Worm (Caenorhabditis elegans) whole organism, L1 larva: Measurements from ENCODE around the gene W01B6.3.

Experiments used
- alr-1 ChIP-seq: fragments of 200-800 bp; sonication (Bioruptor generic); optimal IDR thresholded peaks from 2 replicates; lab custom pipeline; 2018; ENCODE audit warnings: borderline replicate concordance, mild to moderate bottlenecking, missing genetic modification characterization, missing compliant biosample characterization
- aly-2 ChIP-seq: fragments of 150-350 bp; optimal IDR thresholded peaks from 2 replicates; lab custom pipeline; 2014; ENCODE audit warnings: missing biosample characterization, missing genetic modification characterization
- lin-14 ChIP-seq: fragments of 200-800 bp; sonication (Bioruptor generic); optimal IDR thresholded peaks from 2 replicates; lab custom pipeline; 2018; ENCODE audit warnings: mild to moderate bottlenecking, missing genetic modification characterization, moderate library complexity, missing compliant biosample characterization
- nhr-12 ChIP-seq: sonication (generic microtip); optimal IDR thresholded peaks from 2 replicates; lab custom pipeline; 2017; ENCODE audit warnings: missing biosample characterization, missing genetic modification characterization
- nhr-77 ChIP-seq: fragments of 150-350 bp; optimal IDR thresholded peaks from 2 replicates; lab custom pipeline; 2014; ENCODE audit warnings: missing biosample characterization, missing genetic modification characterization
- nhr-90 ChIP-seq: sonication (generic microtip); optimal IDR thresholded peaks from 2 replicates; lab custom pipeline; 2016; ENCODE audit warnings: mild to moderate bottlenecking, missing genetic modification characterization, missing compliant biosample characterization; ENCODE audit not compliant: poor library complexity
- pqm-1 ChIP-seq: sonication (generic microtip); optimal IDR thresholded peaks from 3 replicates; lab custom pipeline; 2017; ENCODE audit warnings: missing biosample characterization, missing genetic modification characterization
- snpc-4 ChIP-seq: fragments of 150-350 bp; optimal IDR thresholded peaks from 2 replicates; lab custom pipeline; 2014; ENCODE audit warnings: missing biosample characterization, missing genetic modification characterization
- tbx-2 ChIP-seq: sonication (generic microtip); optimal IDR thresholded peaks from 2 replicates; lab custom pipeline; 2016; ENCODE audit warnings: missing genetic modification characterization, missing compliant biosample characterization
- unc-86 ChIP-seq: sonication (generic microtip); optimal IDR thresholded peaks from 2 replicates; lab custom pipeline; 2016; ENCODE audit warnings: missing genetic modification characterization, missing compliant biosample characterization

- no peak for TF ChIP-seq snpc-4 (tag; lab: Kevin White, UChicago)
- no peak for TF ChIP-seq nhr-77 (tag; lab: Kevin White, UChicago)
- TF ChIP-seq aly-2 (tag; lab: Kevin White, UChicago): no peak
- no peak for TF ChIP-seq unc-86 (tag; lab: Kevin White, UChicago)
- no peak for TF ChIP-seq alr-1
- TF ChIP-seq lin-14 (GFP tag; lab: Kevin White, UChicago): no peak
- no peak for TF ChIP-seq pqm-1
- TF ChIP-seq tbx-2: no peak
- no peak for TF ChIP-seq nhr-90 (tag; lab: Kevin White, UChicago)
- TF ChIP-seq nhr-12: no peak
These were observed 17.9 kb upstream of the W01B6.3 start, which contains the start of gene ttbk-5 for ce11 chrIV:10090358-10090757.
